Worm (Caenorhabditis elegans) whole organism, L3 larva: ENCODE results near the gene fubl-3.

Source experiments
- egl-27 ChIP-seq: sonication (generic microtip); optimal IDR thresholded peaks from 4 replicates; lab custom pipeline; 2017; ENCODE audit warnings: missing biosample characterization, missing genetic modification reagents, missing genetic modification characterization
- egl-5 ChIP-seq: fragments of 150-350 bp; optimal IDR thresholded peaks from 2 replicates; lab custom pipeline; 2017; ENCODE audit warnings: missing biosample characterization, missing genetic modification reagents, missing genetic modification characterization, inconsistent platforms
- elt-1 ChIP-seq: fragments of 150-350 bp; optimal IDR thresholded peaks from 2 replicates; lab custom pipeline; 2014; ENCODE audit warnings: missing biosample characterization, missing genetic modification characterization
- jun-1 ChIP-seq: fragments of 150-350 bp; optimal IDR thresholded peaks from 2 replicates; lab custom pipeline; 2014; ENCODE audit warnings: missing biosample characterization, missing genetic modification reagents, missing genetic modification characterization
- lin-15B ChIP-seq: fragments of 150-350 bp; optimal IDR thresholded peaks from 2 replicates; lab custom pipeline; 2014; ENCODE audit warnings: missing biosample characterization, missing genetic modification characterization
- nhr-11 ChIP-seq: fragments of 150-350 bp; optimal IDR thresholded peaks from 2 replicates; lab custom pipeline; 2014; ENCODE audit warnings: missing biosample characterization, missing genetic modification characterization
- nhr-28 ChIP-seq: fragments of 150-350 bp; optimal IDR thresholded peaks from 2 replicates; lab custom pipeline; 2014; ENCODE audit warnings: missing biosample characterization, missing genetic modification characterization
- nhr-76 ChIP-seq: fragments of 150-350 bp; sonication (generic microtip); optimal IDR thresholded peaks from 5 replicates; lab custom pipeline; 2014; ENCODE audit warnings: missing biosample characterization, missing genetic modification characterization
- nhr-77 ChIP-seq: fragments of 150-350 bp; optimal IDR thresholded peaks from 2 replicates; lab custom pipeline; 2014; ENCODE audit warnings: missing biosample characterization, missing genetic modification characterization

ce11 chrX:17474521-17475170 is 40.4 kb downstream of the fubl-3 start, which contains the start of gene tps-1:
- TF ChIP-seq nhr-11 = no peak
- TF ChIP-seq nhr-77 (tag; lab: Kevin White, UChicago) = no peak
- TF ChIP-seq nhr-76 = no peak
- TF ChIP-seq egl-27 (tag; lab: Kevin White, UChicago) = no peak
- no peak for TF ChIP-seq jun-1 (tag; lab: Kevin White, UChicago)
- peak; percentile 9 for TF ChIP-seq elt-1 (tag; lab: Kevin White, UChicago)
- no peak for TF ChIP-seq lin-15B (tag; lab: Kevin White, UChicago)
- TF ChIP-seq egl-5 (tag; lab: Kevin White, UChicago) = no peak
- TF ChIP-seq nhr-28 (tag; lab: Kevin White, UChicago) = no peak
